Worm (Caenorhabditis elegans) whole organism, L1 larva: Measurements from ENCODE around the gene F56D6.19.

Source experiments
- C04F5.9 ChIP-seq: sonication (generic microtip); optimal IDR thresholded peaks from 2 replicates; lab custom pipeline; 2016; ENCODE audit warnings: missing genetic modification characterization, missing compliant biosample characterization
- C16A3.4 ChIP-seq: fragments of 150-350 bp; optimal IDR thresholded peaks from 2 replicates; lab custom pipeline; 2014; ENCODE audit warnings: missing biosample characterization, missing genetic modification characterization
- C34B4.2 ChIP-seq: sonication (generic microtip); optimal IDR thresholded peaks from 2 replicates; lab custom pipeline; 2017; ENCODE audit warnings: mild to moderate bottlenecking, missing genetic modification characterization, missing compliant biosample characterization
- F16B12.6 ChIP-seq: fragments of 150-350 bp; optimal IDR thresholded peaks from 2 replicates; lab custom pipeline; 2014; ENCODE audit warnings: missing biosample characterization, missing genetic modification characterization
- Y116A8C.19 ChIP-seq: sonication (generic microtip); optimal IDR thresholded peaks from 2 replicates; lab custom pipeline; 2016; ENCODE audit warnings: missing compliant biosample characterization, missing genetic modification characterization, borderline replicate concordance
- alr-1 ChIP-seq: fragments of 200-800 bp; sonication (Bioruptor generic); optimal IDR thresholded peaks from 2 replicates; lab custom pipeline; 2018; ENCODE audit warnings: borderline replicate concordance, mild to moderate bottlenecking, missing genetic modification characterization, missing compliant biosample characterization
- aly-2 ChIP-seq: fragments of 150-350 bp; optimal IDR thresholded peaks from 2 replicates; lab custom pipeline; 2014; ENCODE audit warnings: missing biosample characterization, missing genetic modification characterization
- blmp-1 ChIP-seq: fragments of 150-350 bp; optimal IDR thresholded peaks from 2 replicates; lab custom pipeline; 2014; ENCODE audit warnings: missing biosample characterization, missing genetic modification characterization
- ceh-82 ChIP-seq, 3 experiments: fragments of 150-350 bp in 1 of 3; sonication (generic microtip) in 2 of 3; optimal IDR thresholded peaks; 2 replicates each; lab custom pipeline; 2014 to 2017; ENCODE audit warnings: missing biosample characterization in 3 of 3, missing genetic modification characterization in 3 of 3
- dpl-1 ChIP-seq, 3 experiments: fragments of 150-350 bp in 2 of 3; sonication (generic microtip) in 1 of 3; optimal IDR thresholded peaks; 2 replicates each; lab custom pipeline; 2014 to 2017; ENCODE audit warnings: missing biosample characterization in 3 of 3, missing genetic modification characterization in 3 of 3, missing genetic modification reagents in 3 of 3
- dsc-1 ChIP-seq: sonication (generic microtip); optimal IDR thresholded peaks from 2 replicates; lab custom pipeline; 2016; ENCODE audit warnings: mild to moderate bottlenecking, missing genetic modification characterization, missing compliant biosample characterization
- efl-1 ChIP-seq, 4 experiments: fragments of 150-350 bp; optimal IDR thresholded peaks in 3 of 4; peaks in 1 of 4; 1 replicate in 1 of 4; 2 replicates in 3 of 4; lab custom pipeline; 2014; ENCODE audit warnings: missing biosample characterization in 2 of 4, missing genetic modification characterization in 2 of 4, missing genetic modification reagents in 2 of 4
- egl-13 ChIP-seq: sonication (generic microtip); optimal IDR thresholded peaks from 2 replicates; lab custom pipeline; 2016; ENCODE audit warnings: missing genotype, missing genetic modification reagents, missing genetic modification characterization, missing compliant biosample characterization
- elt-3 ChIP-seq, 6 experiments: fragments of 150-350 bp in 1 of 6; sonication (generic microtip); optimal IDR thresholded peaks; 2 replicates each; lab custom pipeline; 2017 to 2018; ENCODE audit warnings: missing biosample characterization in 6 of 6, missing genetic modification characterization in 6 of 6, inconsistent platforms in 1 of 6
- fkh-10 ChIP-seq: sonication (generic microtip); optimal IDR thresholded peaks from 2 replicates; lab custom pipeline; 2017; ENCODE audit warnings: missing biosample characterization, missing genetic modification reagents, missing genetic modification characterization
- fos-1 ChIP-seq: fragments of 150-350 bp; optimal IDR thresholded peaks from 2 replicates; lab custom pipeline; 2014; ENCODE audit warnings: missing biosample characterization, missing genetic modification characterization
- irx-1 ChIP-seq: sonication (generic microtip); optimal IDR thresholded peaks from 2 replicates; lab custom pipeline; 2016; ENCODE audit warnings: missing genetic modification characterization, missing compliant biosample characterization
- jun-1 ChIP-seq: fragments of 150-350 bp; optimal IDR thresholded peaks from 2 replicates; lab custom pipeline; 2014; ENCODE audit warnings: missing biosample characterization, missing genetic modification reagents, missing genetic modification characterization
- lin-13 ChIP-seq: fragments of 150-350 bp; optimal IDR thresholded peaks from 2 replicates; lab custom pipeline; 2014; ENCODE audit warnings: missing biosample characterization, missing genetic modification reagents, missing genetic modification characterization
- lin-14 ChIP-seq: fragments of 200-800 bp; sonication (Bioruptor generic); optimal IDR thresholded peaks from 2 replicates; lab custom pipeline; 2018; ENCODE audit warnings: mild to moderate bottlenecking, missing genetic modification characterization, moderate library complexity, missing compliant biosample characterization
- lin-15B ChIP-seq: fragments of 150-350 bp; sonication (generic microtip); optimal IDR thresholded peaks from 3 replicates; lab custom pipeline; 2014; ENCODE audit warnings: missing biosample characterization, missing genetic modification characterization
- lin-35 ChIP-seq, 2 experiments: fragments of 150-350 bp; optimal IDR thresholded peaks; 2 replicates each; lab custom pipeline; 2014; ENCODE audit warnings: missing biosample characterization in 2 of 2, missing genetic modification characterization in 2 of 2, missing genetic modification reagents in 2 of 2
- lir-3 ChIP-seq: sonication (generic microtip); optimal IDR thresholded peaks from 2 replicates; lab custom pipeline; 2016; ENCODE audit warnings: mild to moderate bottlenecking, missing genetic modification characterization, moderate library complexity, missing compliant biosample characterization; ENCODE audit not compliant: poor library complexity
- lsy-2 ChIP-seq, 2 experiments: fragments of 150-350 bp; optimal IDR thresholded peaks; 2 replicates each; lab custom pipeline; 2014; ENCODE audit warnings: missing biosample characterization in 2 of 2, missing genetic modification characterization in 2 of 2
- mab-9 ChIP-seq: fragments of 200-800 bp; sonication (Bioruptor generic); IDR thresholded peaks from 2 replicates; pipeline ENCODE4 v1.3.6; 2022; ENCODE audit warnings: missing genetic modification reagents, missing genetic modification characterization, missing compliant biosample characterization
- mdl-1 ChIP-seq, 2 experiments: fragments of 150-350 bp; optimal IDR thresholded peaks; 2 replicates each; lab custom pipeline; 2014 to 2017; ENCODE audit warnings: missing biosample characterization in 2 of 2, missing genetic modification characterization in 2 of 2, inconsistent platforms in 1 of 2
- mep-1 ChIP-seq: fragments of 150-350 bp; optimal IDR thresholded peaks from 2 replicates; lab custom pipeline; 2014; ENCODE audit warnings: missing biosample characterization, missing genetic modification characterization
- nhr-19 ChIP-seq: fragments of 200-800 bp; sonication (Bioruptor generic); conservative IDR thresholded peaks from 2 replicates; pipeline ENCODE4 v1.3.6; 2022; ENCODE audit warnings: missing genetic modification characterization, missing compliant biosample characterization
- nhr-20 ChIP-seq: sonication (generic microtip); optimal IDR thresholded peaks from 2 replicates; lab custom pipeline; 2016; ENCODE audit warnings: mild to moderate bottlenecking, missing genetic modification characterization, missing compliant biosample characterization
- nhr-47 ChIP-seq: sonication (generic microtip); optimal IDR thresholded peaks from 2 replicates; lab custom pipeline; 2016; ENCODE audit warnings: mild to moderate bottlenecking, missing genetic modification characterization, moderate library complexity, missing compliant biosample characterization
- nhr-71 ChIP-seq: sonication (generic microtip); optimal IDR thresholded peaks from 2 replicates; lab custom pipeline; 2016; ENCODE audit warnings: mild to moderate bottlenecking, missing genetic modification characterization, moderate library complexity, missing compliant biosample characterization
- nhr-84 ChIP-seq: sonication (generic microtip); optimal IDR thresholded peaks from 2 replicates; lab custom pipeline; 2017; ENCODE audit warnings: missing biosample characterization, missing genetic modification characterization
- nhr-85 ChIP-seq: sonication (generic microtip); peaks from one replicate; lab custom pipeline; 2016; ENCODE audit warnings: missing genetic modification characterization, inconsistent platforms, missing compliant biosample characterization
- nhr-90 ChIP-seq: sonication (generic microtip); optimal IDR thresholded peaks from 2 replicates; lab custom pipeline; 2016; ENCODE audit warnings: mild to moderate bottlenecking, missing genetic modification characterization, missing compliant biosample characterization; ENCODE audit not compliant: poor library complexity
- pax-3 ChIP-seq: fragments of 200-800 bp; sonication (Bioruptor generic); optimal IDR thresholded peaks from 2 replicates; lab custom pipeline; 2018; ENCODE audit warnings: mild to moderate bottlenecking, missing genetic modification characterization, moderate library complexity, missing compliant biosample characterization
- pqm-1 ChIP-seq: sonication (generic microtip); optimal IDR thresholded peaks from 3 replicates; lab custom pipeline; 2017; ENCODE audit warnings: missing biosample characterization, missing genetic modification characterization
- rnt-1 ChIP-seq: sonication (generic microtip); optimal IDR thresholded peaks from 2 replicates; lab custom pipeline; 2016; ENCODE audit warnings: mild to moderate bottlenecking, missing genetic modification characterization, moderate library complexity, missing compliant biosample characterization
- skn-1 ChIP-seq: fragments of 150-350 bp; optimal IDR thresholded peaks from 2 replicates; lab custom pipeline; 2014; ENCODE audit warnings: missing biosample characterization, missing genetic modification characterization
- sup-37 ChIP-seq: fragments of 200-800 bp; sonication (Bioruptor generic); optimal IDR thresholded peaks from 2 replicates; lab custom pipeline; 2018; ENCODE audit warnings: mild to moderate bottlenecking, missing genetic modification characterization, missing compliant biosample characterization
- unc-98 ChIP-seq: fragments of 200-800 bp; sonication (Bioruptor generic); IDR thresholded peaks from 2 replicates; pipeline ENCODE4 v1.3.6; 2022; ENCODE audit warnings: missing genetic modification characterization, missing compliant biosample characterization
- zip-4 ChIP-seq: fragments of 200-800 bp; sonication (Bioruptor generic); optimal IDR thresholded peaks from 2 replicates; lab custom pipeline; 2018; ENCODE audit warnings: mild to moderate bottlenecking, missing genetic modification characterization, moderate library complexity, missing compliant biosample characterization

F56D6.19 gene

DNA sequence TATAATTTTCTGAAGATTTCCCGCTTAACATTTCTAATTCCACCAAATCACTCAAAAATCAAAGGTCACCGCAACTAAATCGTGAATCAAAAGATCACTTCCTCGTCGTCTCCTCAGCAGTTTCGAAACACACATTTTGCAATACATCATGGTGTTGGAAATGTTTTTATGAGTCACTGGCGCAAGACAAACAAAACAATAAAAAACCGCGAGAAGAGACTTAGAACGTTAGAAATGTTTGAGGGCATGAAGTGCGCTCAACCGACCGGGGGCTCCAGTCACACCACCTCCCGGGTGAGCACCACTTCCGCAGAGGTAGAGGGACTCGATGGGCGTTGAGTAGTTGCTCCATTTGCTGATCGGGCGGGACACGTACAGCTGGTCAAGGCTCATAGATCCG lies 39.3 kb upstream of the F56D6.19 start:
- TF ChIP-seq skn-1 (tag; lab: Kevin White, UChicago) (peak; percentile 21), fkh-10 (GFP tag; lab: Kevin White, UChicago) (no peak), mep-1 (tag; lab: Kevin White, UChicago) (peak; percentile 9), dpl-1 (GFP tag; optimal IDR thresholded peaks at IDR 0.05; lab: Kevin White, UChicago) (peak in 2 of 3 experiments; percentile 15 to 25), aly-2 (tag; lab: Kevin White, UChicago) (no peak), nhr-47 (tag; lab: Kevin White, UChicago) (no peak), lin-15B (no peak), lin-35 (GFP tag; optimal IDR thresholded peaks at IDR 0.05; lab: Kevin White, UChicago) (peak; percentile 5 to 16), nhr-19 (GFP tag; lab: Robert Waterston, UW) (no peak), alr-1 (tag; lab: Kevin White, UChicago) (no peak), efl-1 (optimal IDR thresholded peaks at IDR 0.05; lab: Kevin White, UChicago) (peak; percentile 30 to 33), efl-1 (GFP tag; optimal IDR thresholded peaks at IDR 0.05 in 1 of 2; lab: Kevin White, UChicago) (peak; percentile 15 to 79), nhr-20 (tag; lab: Kevin White, UChicago) (no peak), nhr-71 (tag; lab: Kevin White, UChicago) (no peak), lin-14 (GFP tag; lab: Kevin White, UChicago) (peak; percentile 79), irx-1 (tag; lab: Kevin White, UChicago) (no peak), C16A3.4 (tag; lab: Kevin White, UChicago) (peak; percentile 29), nhr-85 (tag; lab: Kevin White, UChicago) (peak; percentile 76), sup-37 (GFP tag; lab: Kevin White, UChicago) (no peak), C34B4.2 (tag; lab: Kevin White, UChicago) (no peak), rnt-1 (tag; lab: Kevin White, UChicago) (peak; percentile 39), elt-3 (tag; optimal IDR thresholded peaks at IDR 0.05; lab: Kevin White, UChicago) (peak in 5 of 6 experiments; percentile 9 to 57 (median 22)), pqm-1 (tag; lab: Kevin White, UChicago) (no peak), fos-1 (peak; percentile 74), nhr-84 (tag; lab: Kevin White, UChicago) (no peak), nhr-90 (tag; lab: Kevin White, UChicago) (no peak), unc-98 (GFP tag; lab: Robert Waterston, UW) (0 out of 2 replicates have a peak, but pooled peaks have one; percentile 15), blmp-1 (peak; percentile 14), egl-13 (tag; lab: Kevin White, UChicago) (no peak), pax-3 (tag; lab: Kevin White, UChicago) (no peak), F16B12.6 (no peak), ceh-82 (tag; optimal IDR thresholded peaks at IDR 0.05; lab: Kevin White, UChicago) (peak in 2 of 3 experiments; percentile 15 to 42), zip-4 (GFP tag; lab: Kevin White, UChicago) (no peak), lsy-2 (tag; optimal IDR thresholded peaks at IDR 0.05; lab: Kevin White, UChicago) (peak in 1 of 2 experiments; percentile 38), mdl-1 (tag; optimal IDR thresholded peaks at IDR 0.05; lab: Kevin White, UChicago) (peak in 1 of 2 experiments; percentile 39), dsc-1 (tag; lab: Kevin White, UChicago) (peak; percentile 41), jun-1 (peak; percentile 70), C04F5.9 (tag; lab: Kevin White, UChicago) (no peak), Y116A8C.19 (tag; lab: Kevin White, UChicago) (no peak), lin-13 (GFP tag; lab: Kevin White, UChicago) (no peak), lir-3 (tag; lab: Kevin White, UChicago) (no peak), mab-9 (GFP tag; lab: Robert Waterston, UW) (0 out of 2 replicates have a peak, but pooled peaks have one; percentile 26)
